Comparison of ENCODE assay signal across 2 worm cellular contexts in genomic region chrX:9431002-9431482, ce11.
TF ChIP-seq lines count a peak whose summit lies in the region.

TSS of gene B0272.3 (plus strand) at chrX:9431432.

TF ChIP-seq in whole organism, L2 larva, 48 proteins besides CTCF, POLR2A, EP300 and RAD21 (continued from another document):
- TF ChIP-seq ztf-1 (GFP tag; conservative IDR thresholded peaks at IDR 0.05; lab: Robert Waterston, UW) (no peak), ceh-82 (tag; optimal IDR thresholded peaks at IDR 0.05; lab: Kevin White, UChicago) (no peak), ceh-16 (tag; optimal IDR thresholded peaks at IDR 0.05; lab: Kevin White, UChicago) (no peak), mbf-1 (tag; optimal IDR thresholded peaks at IDR 0.05; lab: Kevin White, UChicago) (no peak), nhr-77 (tag; optimal IDR thresholded peaks at IDR 0.05; lab: Kevin White, UChicago) (no peak), nhr-21 (tag; optimal IDR thresholded peaks at IDR 0.05; lab: Kevin White, UChicago) (peak; percentile 73), sma-3 (GFP tag; optimal IDR thresholded peaks at IDR 0.05; lab: Kevin White, UChicago) (peak; percentile 69), alr-1 (tag; optimal IDR thresholded peaks at IDR 0.05; lab: Kevin White, UChicago) (no peak), blmp-1 (tag; optimal IDR thresholded peaks at IDR 0.05; lab: Kevin White, UChicago; ENCODE audit: insufficient read depth) (no peak), skn-1 (tag; optimal IDR thresholded peaks at IDR 0.05; lab: Kevin White, UChicago) (peak; percentile 5)
TF ChIP-seq in whole organism, L2 larva: peak in this region for 13.

TF ChIP-seq in whole organism, L4 larva, 104 proteins besides CTCF, POLR2A, EP300 and RAD21 (continued from another document):
- TF ChIP-seq fkh-10 (GFP tag; optimal IDR thresholded peaks at IDR 0.05; lab: Kevin White, UChicago), result no peak
- TF ChIP-seq zfp-3 (GFP tag; conservative IDR thresholded peaks at IDR 0.05; lab: Robert Waterston, UW), result no peak
- no peak for TF ChIP-seq F44E2.7 (GFP tag; IDR thresholded peaks at IDR 0.05; lab: Robert Waterston, UW)
- TF ChIP-seq php-3 (GFP tag; IDR thresholded peaks at IDR 0.05; lab: Robert Waterston, UW), result no peak
- no peak; the same call in 1 of the 2 replicates for TF ChIP-seq dmd-6 (GFP tag; IDR thresholded peaks at IDR 0.05; lab: Robert Waterston, UW)
- TF ChIP-seq jun-1 (tag; optimal IDR thresholded peaks at IDR 0.05; lab: Kevin White, UChicago), result no peak
- TF ChIP-seq daf-19 (GFP tag; conservative IDR thresholded peaks at IDR 0.05; lab: Robert Waterston, UW), result no peak
- TF ChIP-seq spr-1 (tag; optimal IDR thresholded peaks at IDR 0.05; lab: Kevin White, UChicago), result peak; percentile 2
- no peak for TF ChIP-seq nhr-10 (tag; optimal IDR thresholded peaks at IDR 0.05; lab: Kevin White, UChicago)
- no peak for TF ChIP-seq nhr-42 (GFP tag; IDR thresholded peaks at IDR 0.05; lab: Robert Waterston, UW)
- peak; percentile 91 for TF ChIP-seq dve-1 (tag; optimal IDR thresholded peaks at IDR 0.05; lab: Kevin White, UChicago; ENCODE audit: insufficient read depth)
- no peak for TF ChIP-seq dmd-9 (GFP tag; IDR thresholded peaks at IDR 0.05; lab: Robert Waterston, UW)
- no peak for TF ChIP-seq zip-11 (GFP tag; IDR thresholded peaks at IDR 0.05; lab: Robert Waterston, UW)
- no peak for TF ChIP-seq tag-97 (GFP tag; IDR thresholded peaks at IDR 0.05; lab: Robert Waterston, UW)
- TF ChIP-seq mep-1 (tag; optimal IDR thresholded peaks at IDR 0.05; lab: Kevin White, UChicago), result peak; percentile 76
- TF ChIP-seq ceh-62 (tag; optimal IDR thresholded peaks at IDR 0.05; lab: Kevin White, UChicago), result no peak
- TF ChIP-seq mdl-1 (tag; optimal IDR thresholded peaks at IDR 0.05; lab: Kevin White, UChicago), result peak in 1 of 2 experiments; percentile 78
- TF ChIP-seq aha-1 (tag; lab: Kevin White, UChicago), result no peak
- no peak for TF ChIP-seq tra-1 (GFP tag; IDR thresholded peaks at IDR 0.05; lab: Robert Waterston, UW)
- TF ChIP-seq ctbp-1 (GFP tag; IDR thresholded peaks at IDR 0.05; lab: Robert Waterston, UW), result no peak
- TF ChIP-seq hif-1 (tag; optimal IDR thresholded peaks at IDR 0.05; lab: Kevin White, UChicago), result peak in 1 of 2 experiments; percentile 6
- no peak for TF ChIP-seq egl-27 (tag; optimal IDR thresholded peaks at IDR 0.05; lab: Kevin White, UChicago)
- no peak for TF ChIP-seq Y105C5A.15 (GFP tag; IDR thresholded peaks at IDR 0.05; lab: Robert Waterston, UW)
- TF ChIP-seq snpc-4 (tag; optimal IDR thresholded peaks at IDR 0.05; lab: Kevin White, UChicago), result no peak
- TF ChIP-seq daf-8 (GFP tag; IDR thresholded peaks at IDR 0.05; lab: Robert Waterston, UW), result no peak
- TF ChIP-seq rbr-2 (tag; optimal IDR thresholded peaks at IDR 0.05; lab: Kevin White, UChicago), result no peak
- no peak for TF ChIP-seq T20F7.1 (GFP tag; optimal IDR thresholded peaks at IDR 0.05; lab: Kevin White, UChicago)
- no peak for TF ChIP-seq vab-7 (GFP tag; IDR thresholded peaks at IDR 0.05; lab: Robert Waterston, UW)
- TF ChIP-seq spr-3 (GFP tag; optimal IDR thresholded peaks at IDR 0.05; lab: Kevin White, UChicago), result no peak
- no peak for TF ChIP-seq zfp-2 (tag; optimal IDR thresholded peaks at IDR 0.05; lab: Kevin White, UChicago)
- TF ChIP-seq unc-39 (tag; optimal IDR thresholded peaks at IDR 0.05; lab: Kevin White, UChicago), result no peak
- no peak for TF ChIP-seq egl-43 (GFP tag; IDR thresholded peaks at IDR 0.05; lab: Robert Waterston, UW)
- TF ChIP-seq fos-1 (tag; optimal IDR thresholded peaks at IDR 0.05; lab: Kevin White, UChicago), result no peak
- no peak for TF ChIP-seq unc-130 (GFP tag; optimal IDR thresholded peaks at IDR 0.05; lab: Kevin White, UChicago)
- TF ChIP-seq ceh-82 (tag; optimal IDR thresholded peaks at IDR 0.05; lab: Kevin White, UChicago), result no peak
- no peak for TF ChIP-seq snpc-1.2 (GFP tag; IDR thresholded peaks at IDR 0.05; lab: Robert Waterston, UW)
- TF ChIP-seq set-16 (GFP tag; IDR thresholded peaks at IDR 0.05; lab: Robert Waterston, UW), result no peak
- TF ChIP-seq nhr-25 (tag; optimal IDR thresholded peaks at IDR 0.05; lab: Kevin White, UChicago; ENCODE audit: borderline replicate concordance, insufficient read depth), result peak; percentile 41
- TF ChIP-seq F37D6.2 (tag; optimal IDR thresholded peaks at IDR 0.05; lab: Kevin White, UChicago), result no peak
- TF ChIP-seq lsy-2 (tag; optimal IDR thresholded peaks at IDR 0.05; lab: Kevin White, UChicago), result peak in 1 of 2 experiments; percentile 4
- TF ChIP-seq lin-1 (GFP tag; IDR thresholded peaks at IDR 0.05; lab: Robert Waterston, UW), result no peak
- TF ChIP-seq R02D3.7 (tag; optimal IDR thresholded peaks at IDR 0.05; lab: Kevin White, UChicago), result no peak
- peak; percentile 88 for TF ChIP-seq hlh-11 (tag; optimal IDR thresholded peaks at IDR 0.05; lab: Kevin White, UChicago)
- no peak for TF ChIP-seq T26A8.4 (GFP tag; IDR thresholded peaks at IDR 0.05; lab: Robert Waterston, UW)
- no peak for TF ChIP-seq hmg-1.1 (GFP tag; IDR thresholded peaks at IDR 0.05; lab: Robert Waterston, UW)
- TF ChIP-seq nhr-28 (tag; optimal IDR thresholded peaks at IDR 0.05; lab: Kevin White, UChicago), result peak; percentile 95
- no peak for TF ChIP-seq ceh-20 (GFP tag; IDR thresholded peaks at IDR 0.05; lab: Robert Waterston, UW)
- peak; percentile 68 for TF ChIP-seq nhr-77 (tag; optimal IDR thresholded peaks at IDR 0.05; lab: Kevin White, UChicago)
- TF ChIP-seq madf-9 (GFP tag; conservative IDR thresholded peaks at IDR 0.05; lab: Robert Waterston, UW), result no peak
- TF ChIP-seq daf-12 (tag; optimal IDR thresholded peaks at IDR 0.05; lab: Kevin White, UChicago), result no peak
- TF ChIP-seq Y48G9A.11 (GFP tag; IDR thresholded peaks at IDR 0.05; lab: Robert Waterston, UW), result no peak
- TF ChIP-seq pha-4 (GFP tag; IDR thresholded peaks at IDR 0.05; lab: Robert Waterston, UW), result peak; percentile 61; the same call in 1 of the 2 replicates
- no peak for TF ChIP-seq pha-4 (tag; optimal IDR thresholded peaks at IDR 0.05; lab: Kevin White, UChicago)
- TF ChIP-seq nhr-111 (GFP tag; optimal IDR thresholded peaks at IDR 0.05; lab: Kevin White, UChicago), result no peak
- no peak for TF ChIP-seq ZK337.2 (GFP tag; IDR thresholded peaks at IDR 0.05; lab: Robert Waterston, UW)
- TF ChIP-seq lin-39 (tag; optimal IDR thresholded peaks at IDR 0.05; lab: Kevin White, UChicago), result no peak
- no peak for TF ChIP-seq madf-5 (GFP tag; IDR thresholded peaks at IDR 0.05; lab: Robert Waterston, UW)
- TF ChIP-seq sdz-12 (GFP tag; optimal IDR thresholded peaks at IDR 0.05; lab: Kevin White, UChicago), result no peak
- TF ChIP-seq F10B5.3 (tag; optimal IDR thresholded peaks at IDR 0.05; lab: Kevin White, UChicago), result no peak
- TF ChIP-seq cey-2 (tag; optimal IDR thresholded peaks at IDR 0.05; lab: Kevin White, UChicago; ENCODE audit: borderline replicate concordance, insufficient read depth), result no peak
- TF ChIP-seq F26F4.8 (GFP tag; conservative IDR thresholded peaks at IDR 0.05; lab: Robert Waterston, UW), result no peak
- no peak for TF ChIP-seq duxl-1 (tag; optimal IDR thresholded peaks at IDR 0.05; lab: Kevin White, UChicago; ENCODE audit: poor library complexity)
- no peak for TF ChIP-seq arid-1 (GFP tag; conservative IDR thresholded peaks at IDR 0.05; lab: Robert Waterston, UW)
- TF ChIP-seq lin-15B (tag; optimal IDR thresholded peaks at IDR 0.05; lab: Kevin White, UChicago), result no peak
- TF ChIP-seq nhr-41 (GFP tag; IDR thresholded peaks at IDR 0.05; lab: Robert Waterston, UW), result no peak
- no peak for TF ChIP-seq dmd-8 (GFP tag; IDR thresholded peaks at IDR 0.05; lab: Robert Waterston, UW)
- TF ChIP-seq D1046.2 (GFP tag; IDR thresholded peaks at IDR 0.05; lab: Robert Waterston, UW), result no peak
- TF ChIP-seq ZK546.5 (tag; optimal IDR thresholded peaks at IDR 0.05; lab: Kevin White, UChicago), result no peak
- TF ChIP-seq mxl-2 (GFP tag; conservative IDR thresholded peaks at IDR 0.05; lab: Robert Waterston, UW), result no peak
- TF ChIP-seq unc-62 (GFP tag; optimal IDR thresholded peaks at IDR 0.05 in 1 of 2; lab: Kevin White, UChicago), result peak in 1 of 2 experiments; percentile 50
- TF ChIP-seq unc-62 (tag; optimal IDR thresholded peaks at IDR 0.05; lab: Kevin White, UChicago), result no peak
- TF ChIP-seq dpl-1 (GFP tag; optimal IDR thresholded peaks at IDR 0.05; lab: Kevin White, UChicago), result no peak
- TF ChIP-seq ztf-11 (tag; optimal IDR thresholded peaks at IDR 0.05; lab: Kevin White, UChicago), result no peak
- no peak for TF ChIP-seq ceh-44 (GFP tag; IDR thresholded peaks at IDR 0.05; lab: Robert Waterston, UW)
- TF ChIP-seq zip-2 (tag; optimal IDR thresholded peaks at IDR 0.05; lab: Kevin White, UChicago), result no peak
- TF ChIP-seq lir-3 (tag; optimal IDR thresholded peaks at IDR 0.05; lab: Kevin White, UChicago), result no peak
- no peak for TF ChIP-seq lin-38 (GFP tag; IDR thresholded peaks at IDR 0.05; lab: Robert Waterston, UW)
- no peak for TF ChIP-seq saeg-2 (GFP tag; IDR thresholded peaks at IDR 0.05; lab: Robert Waterston, UW)
